Fruit fly (Drosophila melanogaster) whole organism, prepupa: ENCODE data around the gene Atg4b.

Experiments
- Lpt ChIP-seq: fragments of 200-800 bp; sonication (Bioruptor generic); optimal IDR thresholded peaks from 3 replicates; lab custom pipeline; 2016; ENCODE audit warnings: missing biosample characterization, missing genetic modification characterization
- svp ChIP-seq: fragments of 200-800 bp; sonication (Bioruptor generic); peaks from one replicate; lab custom pipeline; 2016; ENCODE audit warnings: missing biosample characterization, missing genetic modification characterization

- no peak for TF ChIP-seq Lpt (GFP tag; lab: Kevin White, UChicago)
- no peak for TF ChIP-seq svp
Measured at dm6 chr3R:15347822-15348221, 8.9 kb downstream of the Atg4b start, which contains the start of the genes CG42726 and CG42727.
